Worm (Caenorhabditis elegans) whole organism, early embryonic: ENCODE data around the gene K02E10.7.

ENCODE experiments used
- B0310.2 ChIP-seq: sonication (generic microtip); optimal IDR thresholded peaks from 2 replicates; lab custom pipeline; 2016; ENCODE audit warnings: mild to moderate bottlenecking, missing genetic modification characterization, missing compliant biosample characterization
- F13C5.2 ChIP-seq: sonication (generic microtip); optimal IDR thresholded peaks from 2 replicates; lab custom pipeline; 2017; ENCODE audit warnings: mild to moderate bottlenecking, missing genetic modification characterization, inconsistent platforms, missing compliant biosample characterization
- aly-1 ChIP-seq: sonication (generic microtip); optimal IDR thresholded peaks from 2 replicates; lab custom pipeline; 2016; ENCODE audit warnings: missing genetic modification characterization, missing compliant biosample characterization
- ama-1 ChIP-seq: fragments of 150-350 bp; optimal IDR thresholded peaks from 2 replicates; lab custom pipeline; 2014
- ceh-13 ChIP-seq: fragments of 200-800 bp; sonication (Bioruptor generic); optimal IDR thresholded peaks from 2 replicates; lab custom pipeline; 2018; ENCODE audit warnings: mild to moderate bottlenecking, missing genetic modification characterization, missing compliant biosample characterization
- ceh-36 ChIP-seq: sonication (generic microtip); optimal IDR thresholded peaks from 2 replicates; lab custom pipeline; 2016; ENCODE audit warnings: missing genetic modification characterization, inconsistent platforms, missing compliant biosample characterization
- ets-7 ChIP-seq: sonication (generic microtip); optimal IDR thresholded peaks from 2 replicates; lab custom pipeline; 2016; ENCODE audit warnings: missing genotype, missing genetic modification characterization, missing compliant biosample characterization
- flt-1 ChIP-seq: fragments of 200-800 bp; sonication (Bioruptor generic); IDR thresholded peaks from 2 replicates; pipeline ENCODE4 v1.3.6; 2022; ENCODE audit warnings: missing genetic modification characterization, missing compliant biosample characterization
- hmbx-1 ChIP-seq: sonication (generic microtip); optimal IDR thresholded peaks from 2 replicates; lab custom pipeline; 2016; ENCODE audit warnings: mild to moderate bottlenecking, missing genetic modification characterization, missing compliant biosample characterization
- hmg-4 ChIP-seq: fragments of 200-800 bp; sonication (Bioruptor generic); optimal IDR thresholded peaks from 2 replicates; lab custom pipeline; 2018; ENCODE audit warnings: mild to moderate bottlenecking, missing genetic modification characterization, missing compliant biosample characterization
- hnd-1 ChIP-seq: sonication (generic microtip); optimal IDR thresholded peaks from 2 replicates; lab custom pipeline; 2016; ENCODE audit warnings: missing genetic modification characterization, missing compliant biosample characterization
- pes-1 ChIP-seq: fragments of 200-800 bp; sonication (Bioruptor generic); IDR thresholded peaks from 2 replicates; pipeline ENCODE4 v1.3.6; 2022; ENCODE audit warnings: missing genetic modification reagents, missing genetic modification characterization, missing compliant biosample characterization
- scrt-1 ChIP-seq: fragments of 200-800 bp; sonication (Bioruptor generic); IDR thresholded peaks from 2 replicates; pipeline ENCODE4 v1.3.6; 2022; ENCODE audit warnings: missing genetic modification characterization, missing compliant biosample characterization
- sea-1 ChIP-seq: fragments of 200-800 bp; sonication (Bioruptor generic); conservative IDR thresholded peaks from 2 replicates; pipeline ENCODE4 v1.3.6; 2022; ENCODE audit warnings: missing genetic modification characterization, missing compliant biosample characterization
- tbx-11 ChIP-seq: fragments of 200-800 bp; sonication (Bioruptor generic); IDR thresholded peaks from 2 replicates; pipeline ENCODE4 v1.3.6; 2022; ENCODE audit warnings: missing genetic modification characterization, missing compliant biosample characterization
- tbx-37 ChIP-seq: fragments of 200-800 bp; sonication (Bioruptor generic); conservative IDR thresholded peaks from 2 replicates; pipeline ENCODE4 v1.3.6; 2022; ENCODE audit warnings: missing genetic modification reagents, missing genetic modification characterization, missing compliant biosample characterization
- tra-4 ChIP-seq: sonication (generic microtip); optimal IDR thresholded peaks from 2 replicates; lab custom pipeline; 2017; ENCODE audit warnings: missing genetic modification characterization, missing compliant biosample characterization

K02E10.7 gene

ce11 chrX:2531276-2531675, 22.9 kb upstream of the K02E10.7 start:
- TF ChIP-seq scrt-1 (GFP tag; lab: Robert Waterston, UW) (no peak), ama-1 (lab: Kevin White, UChicago) (no peak), hnd-1 (no peak), ets-7 (no peak)

DNA sequence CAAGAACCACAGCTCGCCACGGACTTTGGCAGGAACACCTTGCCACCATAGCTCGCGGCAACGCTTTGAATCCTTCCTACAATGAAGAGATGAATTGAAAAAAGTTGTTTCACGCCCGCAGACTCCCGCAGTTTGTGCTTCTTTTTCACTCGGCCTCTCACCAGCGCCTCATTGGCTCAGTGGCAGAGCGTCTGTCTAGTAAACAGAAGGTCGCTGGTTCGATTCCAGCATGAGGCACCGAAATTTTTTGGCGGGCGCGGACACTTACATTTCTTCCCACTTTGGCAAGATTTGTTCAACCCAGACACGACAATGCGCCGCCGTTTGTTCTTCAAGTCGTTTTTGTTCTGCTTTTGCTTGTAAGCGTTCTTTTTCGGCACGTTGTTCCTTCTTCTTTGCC, 19.5 kb upstream of the K02E10.7 start:
- TF ChIP-seq aly-1 (tag; lab: Kevin White, UChicago) (no peak), hmbx-1 (tag; lab: Kevin White, UChicago) (no peak), flt-1 (GFP tag; lab: Robert Waterston, UW) (0 out of 2 replicates have a peak, but pooled peaks have one; percentile 29), ceh-36 (tag; lab: Kevin White, UChicago) (no peak), scrt-1 (GFP tag; lab: Robert Waterston, UW) (no peak), ama-1 (lab: Kevin White, UChicago) (no peak), ceh-13 (GFP tag; lab: Kevin White, UChicago) (no peak), pes-1 (GFP tag; lab: Robert Waterston, UW) (peak; percentile 59)

ce11 chrX:2527194-2527593, 18.8 kb upstream of the K02E10.7 start:
- TF ChIP-seq hmbx-1 (tag; lab: Kevin White, UChicago): no peak
- no peak for TF ChIP-seq tbx-11
- no peak for TF ChIP-seq ceh-36 (tag; lab: Kevin White, UChicago)
- TF ChIP-seq pes-1 (GFP tag; lab: Robert Waterston, UW): no peak
- no peak for TF ChIP-seq sea-1 (GFP tag; lab: Robert Waterston, UW)
- no peak for TF ChIP-seq tbx-37
- no peak for TF ChIP-seq scrt-1 (GFP tag; lab: Robert Waterston, UW)
- TF ChIP-seq aly-1 (tag; lab: Kevin White, UChicago): no peak
- no peak for TF ChIP-seq flt-1 (GFP tag; lab: Robert Waterston, UW)
- no peak for TF ChIP-seq B0310.2 (tag; lab: Kevin White, UChicago)
- TF ChIP-seq F13C5.2: no peak

DNA sequence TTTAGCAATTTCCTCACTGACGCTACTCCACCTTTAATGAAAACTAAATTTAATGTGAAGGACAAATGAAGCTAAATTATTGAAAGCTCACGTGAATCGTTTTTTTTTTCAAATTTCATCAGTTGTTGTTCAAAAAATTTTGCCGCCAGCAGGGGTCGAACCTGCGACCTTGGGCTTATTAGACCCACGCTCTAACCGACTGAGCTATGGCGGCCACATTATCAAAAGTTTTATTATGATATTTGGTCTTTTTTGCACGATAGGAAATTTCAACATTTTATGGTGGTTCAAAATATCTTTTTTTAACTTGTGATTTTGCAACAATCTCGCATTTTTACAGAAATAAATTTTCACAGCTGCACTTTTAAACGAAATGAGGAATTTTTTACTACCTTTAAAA, 17.7 kb upstream of the K02E10.7 start:
- TF ChIP-seq F13C5.2 (no peak), flt-1 (GFP tag; lab: Robert Waterston, UW) (no peak)

DNA sequence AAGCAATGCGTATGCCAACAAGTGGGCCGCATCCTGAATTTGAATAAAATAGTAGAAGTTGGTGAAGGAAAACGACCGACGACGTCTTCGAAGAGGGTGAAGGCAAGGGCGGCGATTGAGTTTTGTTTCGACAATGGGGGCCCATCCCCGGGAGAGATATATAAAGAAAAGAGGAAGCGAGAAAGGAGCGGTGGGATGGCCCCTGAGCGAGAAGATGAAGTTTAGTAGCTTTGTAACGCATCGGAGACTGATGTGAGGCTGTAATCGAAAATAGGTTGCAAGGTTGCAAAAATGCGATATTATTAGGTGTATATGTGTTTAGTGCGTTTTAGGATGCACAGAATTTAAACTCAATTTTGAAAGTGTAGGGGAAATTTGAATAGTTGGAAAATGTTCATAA, 14.3 kb upstream of the K02E10.7 start:
- no peak for TF ChIP-seq scrt-1 (GFP tag; lab: Robert Waterston, UW)
- no peak for TF ChIP-seq hmbx-1 (tag; lab: Kevin White, UChicago)
- no peak for TF ChIP-seq tbx-11
- no peak for TF ChIP-seq ceh-36 (tag; lab: Kevin White, UChicago)
- no peak for TF ChIP-seq F13C5.2
- TF ChIP-seq ets-7: no peak
- TF ChIP-seq flt-1 (GFP tag; lab: Robert Waterston, UW): no peak
- no peak for TF ChIP-seq aly-1 (tag; lab: Kevin White, UChicago)
- TF ChIP-seq tbx-37: no peak
- no peak for TF ChIP-seq tra-4 (tag; lab: Kevin White, UChicago)
- TF ChIP-seq pes-1 (GFP tag; lab: Robert Waterston, UW): no peak
- no peak for TF ChIP-seq B0310.2 (tag; lab: Kevin White, UChicago)
- TF ChIP-seq sea-1 (GFP tag; lab: Robert Waterston, UW): no peak
- TF ChIP-seq hnd-1: no peak
- no peak for TF ChIP-seq ama-1 (lab: Kevin White, UChicago)
- no peak for TF ChIP-seq ceh-13 (GFP tag; lab: Kevin White, UChicago)

DNA sequence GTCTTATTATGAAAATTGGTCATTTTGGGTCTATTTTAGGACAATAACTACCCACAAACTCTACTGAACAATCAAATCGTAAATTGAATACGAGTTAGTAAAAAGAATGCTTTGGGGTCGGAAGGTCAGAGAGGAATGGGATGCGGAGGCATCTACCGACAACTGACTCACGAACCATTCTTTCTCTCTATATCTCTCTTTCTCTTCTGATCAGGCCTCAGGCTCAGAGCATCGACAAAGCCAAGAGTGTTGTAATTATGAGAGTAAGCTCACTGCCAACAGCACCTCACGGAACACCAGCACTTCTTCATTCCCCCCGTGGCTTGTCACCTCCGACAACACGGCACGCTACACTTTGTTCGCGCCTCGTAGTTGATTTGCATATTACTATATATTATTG, 12.1 kb upstream of the K02E10.7 start:
- peak; percentile 32 for TF ChIP-seq hmg-4
- no peak for TF ChIP-seq hnd-1
- TF ChIP-seq F13C5.2: no peak

- no peak for TF ChIP-seq ets-7
- no peak for TF ChIP-seq tbx-37
Measured at ce11 chrX:2516949-2517696, 8.8 kb upstream of the K02E10.7 start.

ce11 chrX:2515224-2515623, 6.9 kb upstream of the K02E10.7 start, which contains the start of gene syg-1:
Gene syg-1, minus strand, starts transcription at chrX:2515324.
- TF ChIP-seq B0310.2 (tag; lab: Kevin White, UChicago): no peak
- no peak for TF ChIP-seq hmg-4

DNA sequence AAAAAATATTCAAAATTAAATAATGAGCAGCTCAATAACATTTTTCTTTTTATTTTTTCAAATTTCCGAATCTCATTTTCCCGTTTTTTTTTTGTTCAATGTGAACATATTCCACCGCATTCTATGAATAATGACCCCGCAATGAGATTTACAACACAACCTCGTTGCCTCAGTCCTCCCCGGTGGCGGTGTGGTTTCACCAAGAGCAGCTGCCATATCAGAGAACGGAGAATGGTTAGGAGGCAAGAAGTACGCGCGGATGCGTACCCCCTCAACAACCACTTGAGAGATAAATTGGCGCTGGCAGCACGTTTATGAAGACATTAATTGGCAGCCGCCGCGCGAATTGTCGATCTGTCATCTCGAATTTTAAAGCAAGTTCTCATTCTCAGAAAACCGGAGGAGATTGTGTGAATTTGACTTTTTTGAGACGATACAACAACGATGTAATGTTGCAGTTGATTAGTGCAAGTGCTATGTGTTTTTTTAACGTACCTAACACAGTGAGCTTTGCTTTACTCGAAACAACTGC, 5.4 kb upstream of the K02E10.7 start:
- no peak for TF ChIP-seq pes-1 (GFP tag; lab: Robert Waterston, UW)
- no peak for TF ChIP-seq ama-1 (lab: Kevin White, UChicago)
- peak; percentile 39 for TF ChIP-seq hmg-4
- no peak for TF ChIP-seq aly-1 (tag; lab: Kevin White, UChicago)
- TF ChIP-seq tbx-11: no peak
